Worm (Caenorhabditis elegans) whole organism, young adult: ENCODE results near the gene glb-6.

Experiments
- B0019.2 ChIP-seq: fragments of 200-800 bp; sonication (Bioruptor generic); conservative IDR thresholded peaks from 2 replicates; pipeline ENCODE4 v1.3.6; 2022; ENCODE audit warnings: missing genetic modification reagents, missing genetic modification characterization, missing compliant biosample characterization
- B0035.1 ChIP-seq: sonication (generic microtip); optimal IDR thresholded peaks from 2 replicates; lab custom pipeline; 2016; ENCODE audit warnings: missing genetic modification characterization, mild to moderate bottlenecking, missing compliant biosample characterization, missing genotype, missing genetic modification reagents
- B0336.3 ChIP-seq: fragments of 200-800 bp; sonication (Bioruptor generic); IDR thresholded peaks from 2 replicates; pipeline ENCODE4 v1.3.6; 2022; ENCODE audit warnings: missing genetic modification characterization, missing compliant biosample characterization
- F10E7.11 ChIP-seq: sonication (generic microtip); optimal IDR thresholded peaks from 2 replicates; lab custom pipeline; 2017; ENCODE audit warnings: mild to moderate bottlenecking, missing genetic modification characterization, moderate library complexity, missing compliant biosample characterization
- F39B2.1 ChIP-seq: fragments of 200-800 bp; sonication (Bioruptor generic); IDR thresholded peaks from 2 replicates; pipeline ENCODE4 v1.3.6; 2022; ENCODE audit warnings: missing genetic modification reagents, missing genetic modification characterization, missing compliant biosample characterization
- F57A8.1 ChIP-seq: fragments of 200-800 bp; sonication (Bioruptor generic); optimal IDR thresholded peaks from 2 replicates; lab custom pipeline; 2018; ENCODE audit warnings: mild to moderate bottlenecking, missing genetic modification characterization, moderate library complexity, missing compliant biosample characterization
- F57C9.4 ChIP-seq: sonication (generic microtip); optimal IDR thresholded peaks from 2 replicates; lab custom pipeline; 2017; ENCODE audit warnings: mild to moderate bottlenecking, missing genetic modification characterization, missing compliant biosample characterization
- K11D2.4 ChIP-seq: fragments of 200-800 bp; sonication (Bioruptor generic); IDR thresholded peaks from 2 replicates; pipeline ENCODE4 v1.3.6; 2022; ENCODE audit warnings: missing genetic modification reagents, missing genetic modification characterization, missing compliant biosample characterization
- Y53F4B.3 ChIP-seq: fragments of 200-800 bp; sonication (Bioruptor generic); IDR thresholded peaks from 2 replicates; pipeline ENCODE4 v1.3.6; 2022; ENCODE audit warnings: missing genetic modification reagents, missing genetic modification characterization, missing compliant biosample characterization
- Y56A3A.18 ChIP-seq: fragments of 200-800 bp; sonication (Bioruptor generic); IDR thresholded peaks from 2 replicates; pipeline ENCODE4 v1.3.6; 2022; ENCODE audit warnings: missing genetic modification reagents, missing genetic modification characterization, missing compliant biosample characterization
- ZK185.1 ChIP-seq: sonication (generic microtip); optimal IDR thresholded peaks from 2 replicates; lab custom pipeline; 2016; ENCODE audit warnings: mild to moderate bottlenecking, missing genetic modification characterization, missing compliant biosample characterization; ENCODE audit not compliant: poor library complexity, severe bottlenecking
- akir-1 ChIP-seq: fragments of 200-800 bp; sonication (Bioruptor generic); optimal IDR thresholded peaks from 2 replicates; lab custom pipeline; 2018; ENCODE audit warnings: mild to moderate bottlenecking, missing genetic modification characterization, moderate library complexity, missing compliant biosample characterization
- aptf-2 ChIP-seq: fragments of 200-800 bp; sonication (Bioruptor generic); conservative IDR thresholded peaks from 2 replicates; pipeline ENCODE4 v1.3.6; 2022; ENCODE audit warnings: missing genetic modification reagents, missing genetic modification characterization, missing compliant biosample characterization
- aptf-3 ChIP-seq: fragments of 200-800 bp; sonication (Bioruptor generic); IDR thresholded peaks from 2 replicates; pipeline ENCODE4 v1.3.6; 2022; ENCODE audit warnings: missing genetic modification characterization, missing compliant biosample characterization
- attf-5 ChIP-seq: fragments of 200-800 bp; sonication (Bioruptor generic); optimal IDR thresholded peaks from 2 replicates; lab custom pipeline; 2018; ENCODE audit warnings: mild to moderate bottlenecking, missing genetic modification characterization, missing compliant biosample characterization
- bed-1 ChIP-seq: fragments of 200-800 bp; sonication (Bioruptor generic); IDR thresholded peaks from 2 replicates; pipeline ENCODE4 v1.3.6; 2022; ENCODE audit warnings: missing genetic modification reagents, missing genetic modification characterization, missing compliant biosample characterization
- bed-2 ChIP-seq: fragments of 200-800 bp; sonication (Bioruptor generic); IDR thresholded peaks from 2 replicates; pipeline ENCODE4 v1.3.6; 2022; ENCODE audit warnings: missing genetic modification reagents, missing genetic modification characterization, missing compliant biosample characterization
- ccch-3 ChIP-seq: fragments of 200-800 bp; sonication (Bioruptor generic); optimal IDR thresholded peaks from 2 replicates; lab custom pipeline; 2018; ENCODE audit warnings: mild to moderate bottlenecking, missing genetic modification characterization, missing compliant biosample characterization
- cebp-2 ChIP-seq: fragments of 200-800 bp; sonication (Bioruptor generic); IDR thresholded peaks from 2 replicates; pipeline ENCODE4 v1.3.6; 2022; ENCODE audit warnings: missing genetic modification characterization, missing compliant biosample characterization
- ceh-27 ChIP-seq: fragments of 200-800 bp; sonication (Bioruptor generic); optimal IDR thresholded peaks from 2 replicates; lab custom pipeline; 2018; ENCODE audit warnings: mild to moderate bottlenecking, missing genetic modification characterization, moderate library complexity, missing compliant biosample characterization
- die-1 ChIP-seq: sonication (generic microtip); optimal IDR thresholded peaks from 2 replicates; lab custom pipeline; 2016; ENCODE audit warnings: missing genotype, mild to moderate bottlenecking, missing genetic modification characterization, missing compliant biosample characterization
- dpff-1 ChIP-seq: sonication (generic microtip); optimal IDR thresholded peaks from 2 replicates; lab custom pipeline; 2017; ENCODE audit warnings: mild to moderate bottlenecking, missing genetic modification characterization, missing compliant biosample characterization
- efl-1 ChIP-seq: fragments of 150-350 bp; optimal IDR thresholded peaks from 2 replicates; lab custom pipeline; 2014; ENCODE audit warnings: missing biosample characterization, missing genetic modification reagents, missing genetic modification characterization
- egl-44 ChIP-seq: fragments of 200-800 bp; sonication (Bioruptor generic); IDR thresholded peaks from 2 replicates; pipeline ENCODE4 v1.3.6; 2022; ENCODE audit warnings: missing genetic modification reagents, missing genetic modification characterization, missing compliant biosample characterization
- egrh-3 ChIP-seq: fragments of 200-800 bp; sonication (Bioruptor generic); IDR thresholded peaks from 2 replicates; pipeline ENCODE4 v1.3.6; 2022; ENCODE audit warnings: missing genetic modification reagents, missing genetic modification characterization, missing compliant biosample characterization
- ets-4 ChIP-seq: fragments of 200-800 bp; sonication (Bioruptor generic); optimal IDR thresholded peaks from 2 replicates; lab custom pipeline; 2018; ENCODE audit warnings: mild to moderate bottlenecking, missing genetic modification characterization, missing compliant biosample characterization
- gei-17 ChIP-seq: fragments of 200-800 bp; sonication (Bioruptor generic); optimal IDR thresholded peaks from 2 replicates; lab custom pipeline; 2018; ENCODE audit warnings: mild to moderate bottlenecking, missing genetic modification characterization, missing compliant biosample characterization
- hlh-12 ChIP-seq: sonication (generic microtip); optimal IDR thresholded peaks from 2 replicates; lab custom pipeline; 2016; ENCODE audit warnings: missing genetic modification characterization, missing compliant biosample characterization
- hlh-26 ChIP-seq: fragments of 200-800 bp; sonication (Bioruptor generic); conservative IDR thresholded peaks from 2 replicates; pipeline ENCODE4 v1.3.6; 2022; ENCODE audit warnings: missing genetic modification reagents, missing genetic modification characterization, missing compliant biosample characterization
- hmg-20 ChIP-seq: fragments of 200-800 bp; sonication (Bioruptor generic); IDR thresholded peaks from 2 replicates; pipeline ENCODE4 v1.3.6; 2022; ENCODE audit warnings: missing genetic modification reagents, missing genetic modification characterization, missing compliant biosample characterization
- lin-26 ChIP-seq: fragments of 200-800 bp; sonication (Bioruptor generic); IDR thresholded peaks from 2 replicates; pipeline ENCODE4 v1.3.6; 2022; ENCODE audit warnings: missing genetic modification reagents, missing genetic modification characterization, missing compliant biosample characterization
- madf-8 ChIP-seq: fragments of 200-800 bp; sonication (Bioruptor generic); conservative IDR thresholded peaks from 2 replicates; pipeline ENCODE4 v1.3.6; 2022; ENCODE audit warnings: missing genetic modification reagents, missing genetic modification characterization, missing compliant biosample characterization
- mel-28 ChIP-seq: sonication (generic microtip); optimal IDR thresholded peaks from 2 replicates; lab custom pipeline; 2016; ENCODE audit warnings: borderline replicate concordance, mild to moderate bottlenecking, missing genetic modification characterization, missing compliant biosample characterization
- mxl-1 ChIP-seq: sonication (generic microtip); optimal IDR thresholded peaks from 2 replicates; lab custom pipeline; 2016; ENCODE audit warnings: missing genetic modification characterization, missing compliant biosample characterization
- nfya-1 ChIP-seq: sonication (generic microtip); optimal IDR thresholded peaks from 2 replicates; lab custom pipeline; 2017; ENCODE audit warnings: antibody characterized with exemption, missing compliant biosample characterization, missing genetic modification characterization, borderline replicate concordance; ENCODE audit not compliant: insufficient read depth
- nfya-2 ChIP-seq: fragments of 200-800 bp; sonication (Bioruptor generic); IDR thresholded peaks from 2 replicates; pipeline ENCODE4 v1.3.6; 2022; ENCODE audit warnings: missing genetic modification reagents, missing genetic modification characterization, missing compliant biosample characterization
- nhr-179 ChIP-seq: sonication (generic microtip); optimal IDR thresholded peaks from 2 replicates; lab custom pipeline; 2016; ENCODE audit warnings: mild to moderate bottlenecking, missing genetic modification characterization, missing compliant biosample characterization
- nhr-27 ChIP-seq: fragments of 200-800 bp; sonication (Bioruptor generic); optimal IDR thresholded peaks from 2 replicates; lab custom pipeline; 2018; ENCODE audit warnings: mild to moderate bottlenecking, missing genetic modification characterization, moderate library complexity, missing compliant biosample characterization
- nhr-90 ChIP-seq: sonication (generic microtip); optimal IDR thresholded peaks from 2 replicates; lab custom pipeline; 2016; ENCODE audit warnings: missing genotype, mild to moderate bottlenecking, missing genetic modification characterization, missing compliant biosample characterization
- pha-4 ChIP-seq: fragments of 150-350 bp; sonication (generic microtip); optimal IDR thresholded peaks from 2 replicates; lab custom pipeline; 2014; ENCODE audit warnings: missing biosample characterization, missing genetic modification reagents, missing genetic modification characterization
- repo-1 ChIP-seq: sonication (generic microtip); optimal IDR thresholded peaks from 2 replicates; lab custom pipeline; 2017; ENCODE audit warnings: mild to moderate bottlenecking, missing genetic modification characterization, missing compliant biosample characterization
- sdz-38 ChIP-seq: sonication (generic microtip); optimal IDR thresholded peaks from 2 replicates; lab custom pipeline; 2016; ENCODE audit warnings: missing genotype, missing genetic modification characterization, missing compliant biosample characterization
- tbp1 ChIP-seq: fragments of 200-800 bp; sonication (Bioruptor generic); optimal IDR thresholded peaks from 2 replicates; lab custom pipeline; 2018; ENCODE audit warnings: mild to moderate bottlenecking, missing genetic modification characterization, missing compliant biosample characterization
- tbx-9 ChIP-seq: sonication (generic microtip); optimal IDR thresholded peaks from 2 replicates; lab custom pipeline; 2016; ENCODE audit warnings: borderline replicate concordance, missing genetic modification characterization, inconsistent platforms, missing compliant biosample characterization
- unc-130 ChIP-seq: sonication (generic microtip); optimal IDR thresholded peaks from 2 replicates; lab custom pipeline; 2016; ENCODE audit warnings: missing genetic modification reagents, missing genetic modification characterization, missing compliant biosample characterization
- unc-62 ChIP-seq: fragments of 150-350 bp; optimal IDR thresholded peaks from 2 replicates; lab custom pipeline; 2014; ENCODE audit warnings: missing biosample characterization, missing genetic modification reagents, missing genetic modification characterization
- zfh-2 ChIP-seq: fragments of 200-800 bp; sonication (Bioruptor generic); conservative IDR thresholded peaks from 2 replicates; pipeline ENCODE4 v1.3.6; 2022; ENCODE audit warnings: missing genetic modification reagents, missing genetic modification characterization, missing compliant biosample characterization
- ztf-18 ChIP-seq: sonication (generic microtip); optimal IDR thresholded peaks from 2 replicates; lab custom pipeline; 2016; ENCODE audit warnings: missing genotype, mild to moderate bottlenecking, missing genetic modification characterization, missing compliant biosample characterization
- ztf-25 ChIP-seq: fragments of 200-800 bp; sonication (Bioruptor generic); IDR thresholded peaks from 2 replicates; pipeline ENCODE4 v1.3.6; 2022; ENCODE audit warnings: missing genetic modification reagents, missing genetic modification characterization, missing compliant biosample characterization
- ztf-28 ChIP-seq: fragments of 200-800 bp; sonication (Bioruptor generic); IDR thresholded peaks from 2 replicates; pipeline ENCODE4 v1.3.6; 2022; ENCODE audit warnings: missing genetic modification reagents, missing genetic modification characterization, missing compliant biosample characterization

Gene glb-6

DNA sequence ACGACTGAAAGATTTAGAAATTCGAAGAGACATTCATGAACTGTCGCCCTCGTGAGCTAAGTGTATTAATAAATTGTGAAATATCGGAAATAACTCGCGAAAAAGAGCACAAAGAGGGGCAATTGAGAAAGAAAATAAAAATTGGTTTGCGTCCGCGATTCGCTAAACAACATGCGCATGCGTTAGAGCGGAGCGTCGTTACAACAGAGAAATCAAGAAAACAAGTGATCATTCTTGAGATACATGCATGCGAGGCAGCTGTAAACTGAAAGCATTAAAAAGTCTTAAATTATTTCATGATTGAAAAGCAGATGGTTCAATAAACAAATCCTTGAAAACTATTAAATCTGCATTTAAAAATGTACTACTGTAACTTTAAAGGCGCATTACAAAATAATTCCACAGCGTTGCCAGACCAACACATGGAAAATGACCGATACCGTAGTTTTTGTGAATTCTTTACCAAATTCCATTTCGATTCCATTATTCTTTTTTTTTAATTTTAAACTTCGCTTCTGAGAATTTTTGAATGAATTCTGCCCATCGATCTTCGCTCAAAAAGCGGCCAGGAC, 34.0 kb downstream of the glb-6 start, which contains the start of the genes cox-16 and syp-2 (continued):
- TF ChIP-seq F39B2.1 (GFP tag; lab: Robert Waterston, UW) (no peak), B0019.2 (GFP tag; lab: Robert Waterston, UW) (no peak), madf-8 (GFP tag; lab: Robert Waterston, UW) (peak; percentile 86), zfh-2 (GFP tag; lab: Robert Waterston, UW) (no peak), hlh-12 (tag; lab: Kevin White, UChicago) (no peak), unc-130 (GFP tag; lab: Kevin White, UChicago) (no peak), pha-4 (no peak), die-1 (tag; lab: Kevin White, UChicago) (no peak), ceh-27 (no peak), repo-1 (tag; lab: Kevin White, UChicago) (no peak), bed-1 (no peak), ztf-28 (GFP tag; lab: Robert Waterston, UW) (no peak), B0336.3 (no peak), unc-62 (GFP tag; lab: Kevin White, UChicago) (no peak), F57A8.1 (GFP tag; lab: Kevin White, UChicago) (no peak), mxl-1 (no peak), Y56A3A.18 (no peak), attf-5 (no peak), ztf-25 (GFP tag; lab: Robert Waterston, UW) (no peak), nfya-1 (no peak), bed-2 (GFP tag; lab: Robert Waterston, UW) (no peak), cebp-2 (GFP tag; lab: Robert Waterston, UW) (no peak), ccch-3 (GFP tag; lab: Kevin White, UChicago) (no peak), B0035.1 (tag; lab: Kevin White, UChicago) (no peak), nhr-179 (tag; lab: Kevin White, UChicago) (no peak), F57C9.4 (tag; lab: Kevin White, UChicago) (no peak), aptf-2 (GFP tag; lab: Robert Waterston, UW) (no peak), ztf-18 (tag; lab: Kevin White, UChicago) (no peak), nhr-90 (tag; lab: Kevin White, UChicago) (no peak), tbx-9 (tag; lab: Kevin White, UChicago) (no peak), egrh-3 (no peak), aptf-3 (GFP tag; lab: Robert Waterston, UW) (no peak), sdz-38 (tag; lab: Kevin White, UChicago) (no peak), ets-4 (GFP tag; lab: Kevin White, UChicago) (no peak), nfya-2 (no peak), hmg-20 (GFP tag; lab: Robert Waterston, UW) (no peak), F10E7.11 (tag; lab: Kevin White, UChicago) (no peak), efl-1 (GFP tag; lab: Kevin White, UChicago) (peak; percentile 19), lin-26 (GFP tag; lab: Robert Waterston, UW) (no peak), egl-44 (GFP tag; lab: Robert Waterston, UW) (no peak), Y53F4B.3 (GFP tag; lab: Robert Waterston, UW) (no peak), tbp1 (GFP tag; lab: Kevin White, UChicago) (peak; percentile 16), hlh-26 (GFP tag; lab: Robert Waterston, UW) (no peak), dpff-1 (no peak), K11D2.4 (GFP tag; lab: Robert Waterston, UW) (no peak), akir-1 (GFP tag; lab: Kevin White, UChicago) (no peak), mel-28 (tag; lab: Kevin White, UChicago) (no peak), nhr-27 (tag; lab: Kevin White, UChicago) (no peak), ZK185.1 (no peak), gei-17 (GFP tag; lab: Kevin White, UChicago) (no peak)
